Worm (Caenorhabditis elegans): ENCODE measurements around the gene hlh-15.

Gene hlh-15

ce11 chrX:2433805-2434204 is 20.6 kb upstream of the hlh-15 start:
- TF ChIP-seq unc-62 (GFP tag; optimal IDR thresholded peaks at IDR 0.05 in 1 of 2) (peak in 1 of 2 experiments; percentile 64), unc-62 (tag; optimal IDR thresholded peaks at IDR 0.05) (no peak), aly-2 (tag; optimal IDR thresholded peaks at IDR 0.05) (no peak), F10B5.3 (tag; optimal IDR thresholded peaks at IDR 0.05) (peak; percentile 28), nhr-28 (tag; optimal IDR thresholded peaks at IDR 0.05) (no peak), hlh-30 (tag; optimal IDR thresholded peaks at IDR 0.05; ENCODE audit: insufficient read depth) (peak; percentile 61), hlh-11 (tag; optimal IDR thresholded peaks at IDR 0.05) (peak; percentile 26)

ce11 chrX:2432459-2432858 is 19.3 kb upstream of the hlh-15 start:
- no peak for TF ChIP-seq ama-1 (optimal IDR thresholded peaks at IDR 0.05)
- TF ChIP-seq zfp-2 (tag; optimal IDR thresholded peaks at IDR 0.05): no peak
- TF ChIP-seq ceh-62 (tag; optimal IDR thresholded peaks at IDR 0.05): no peak
- no peak for TF ChIP-seq tra-1 (GFP tag; IDR thresholded peaks at IDR 0.05)
- peak; percentile 87 for TF ChIP-seq hlh-11 (tag; optimal IDR thresholded peaks at IDR 0.05)
- no peak for TF ChIP-seq daf-19 (GFP tag; conservative IDR thresholded peaks at IDR 0.05)
- no peak for TF ChIP-seq spr-3 (GFP tag; optimal IDR thresholded peaks at IDR 0.05)
- TF ChIP-seq ceh-20 (GFP tag; IDR thresholded peaks at IDR 0.05): no peak
- TF ChIP-seq zfp-3 (GFP tag; conservative IDR thresholded peaks at IDR 0.05): no peak
- no peak for TF ChIP-seq ceh-32 (tag; optimal IDR thresholded peaks at IDR 0.05; ENCODE audit: poor library complexity)
- peak; percentile 23 to 55 for TF ChIP-seq mdl-1 (tag; optimal IDR thresholded peaks at IDR 0.05)
- no peak for TF ChIP-seq aly-2 (tag; optimal IDR thresholded peaks at IDR 0.05)
- no peak for TF ChIP-seq F10B5.3 (tag; optimal IDR thresholded peaks at IDR 0.05)
- TF ChIP-seq hlh-30 (tag; optimal IDR thresholded peaks at IDR 0.05; ENCODE audit: insufficient read depth): peak; percentile 59
- TF ChIP-seq tag-97 (GFP tag; IDR thresholded peaks at IDR 0.05): no peak
- no peak for TF ChIP-seq ZK546.5 (tag; optimal IDR thresholded peaks at IDR 0.05)
- TF ChIP-seq egl-43 (GFP tag; IDR thresholded peaks at IDR 0.05): peak; percentile 88
- TF ChIP-seq ceh-82 (tag; optimal IDR thresholded peaks at IDR 0.05): no peak
- no peak for TF ChIP-seq lin-39 (tag; optimal IDR thresholded peaks at IDR 0.05)
- 0 out of 2 replicates have a peak, but pooled peaks have one; percentile 50 for TF ChIP-seq arid-1 (GFP tag; conservative IDR thresholded peaks at IDR 0.05)
- no peak for TF ChIP-seq aha-1 (tag)
- TF ChIP-seq ZK337.2 (GFP tag; IDR thresholded peaks at IDR 0.05): no peak
- TF ChIP-seq nhr-76 (tag; optimal IDR thresholded peaks at IDR 0.05): no peak
- TF ChIP-seq daf-8 (GFP tag; IDR thresholded peaks at IDR 0.05): no peak
- no peak for TF ChIP-seq nhr-41 (GFP tag; IDR thresholded peaks at IDR 0.05)
- TF ChIP-seq ctbp-1 (GFP tag; IDR thresholded peaks at IDR 0.05): no peak
- TF ChIP-seq jun-1 (tag; optimal IDR thresholded peaks at IDR 0.05): peak; percentile 34
- no peak for TF ChIP-seq sdz-12 (GFP tag; optimal IDR thresholded peaks at IDR 0.05)
- TF ChIP-seq nhr-237 (tag; optimal IDR thresholded peaks at IDR 0.05): no peak
- TF ChIP-seq snpc-1.2 (GFP tag; IDR thresholded peaks at IDR 0.05): no peak
- TF ChIP-seq daf-12 (tag; optimal IDR thresholded peaks at IDR 0.05): no peak
- TF ChIP-seq zip-11 (GFP tag; IDR thresholded peaks at IDR 0.05): no peak
- TF ChIP-seq skn-1 (tag; optimal IDR thresholded peaks at IDR 0.05): no peak
- TF ChIP-seq F49E8.2 (tag; optimal IDR thresholded peaks at IDR 0.05; ENCODE audit: borderline replicate concordance): no peak
- no peak for TF ChIP-seq snpc-4 (tag; optimal IDR thresholded peaks at IDR 0.05)
- TF ChIP-seq dve-1 (tag; optimal IDR thresholded peaks at IDR 0.05; ENCODE audit: insufficient read depth): peak; percentile 84
- TF ChIP-seq fkh-10 (GFP tag; optimal IDR thresholded peaks at IDR 0.05): no peak
- no peak for TF ChIP-seq mdt-29 (GFP tag; IDR thresholded peaks at IDR 0.05)
- peak; percentile 83 for TF ChIP-seq mxl-3 (GFP tag; optimal IDR thresholded peaks at IDR 0.05)
- no peak for TF ChIP-seq lin-29 (GFP tag; IDR thresholded peaks at IDR 0.05)
- TF ChIP-seq hmg-1.1 (GFP tag; IDR thresholded peaks at IDR 0.05): no peak
- no peak for TF ChIP-seq ztf-11 (tag; optimal IDR thresholded peaks at IDR 0.05)
- peak; percentile 79 for TF ChIP-seq nhr-28 (tag; optimal IDR thresholded peaks at IDR 0.05)
- no peak for TF ChIP-seq ceh-28 (tag; optimal IDR thresholded peaks at IDR 0.05)
- no peak for TF ChIP-seq spr-1 (tag; optimal IDR thresholded peaks at IDR 0.05)
- no peak for TF ChIP-seq R02D3.7 (tag; optimal IDR thresholded peaks at IDR 0.05)
- no peak for TF ChIP-seq unc-39 (tag; optimal IDR thresholded peaks at IDR 0.05)
- TF ChIP-seq lsy-2 (tag; optimal IDR thresholded peaks at IDR 0.05): peak in 1 of 2 experiments; percentile 59
- TF ChIP-seq ztf-7 (tag; optimal IDR thresholded peaks at IDR 0.05): no peak

All from whole organism, L4 larva.